Fruit fly (Drosophila melanogaster) whole organism, adult: ENCODE results near the gene CG31279.

Experiments
- CG11617 ChIP-seq: fragments of 200-800 bp; sonication (Bioruptor generic); optimal IDR thresholded peaks from 2 replicates; lab custom pipeline; 2017; ENCODE audit warnings: mild to moderate bottlenecking, missing biosample characterization, missing genetic modification reagents, missing genetic modification characterization
- CG1620 ChIP-seq: fragments of 200-800 bp; sonication (Bioruptor generic); optimal IDR thresholded peaks from 2 replicates; lab custom pipeline; 2016; ENCODE audit warnings: missing biosample characterization, missing genetic modification characterization
- CG33017 ChIP-seq: fragments of 200-800 bp; sonication (Bioruptor generic); optimal IDR thresholded peaks from 2 replicates; lab custom pipeline; 2018; ENCODE audit warnings: missing biosample characterization, mild to moderate bottlenecking, missing genetic modification characterization, moderate library complexity
- CG7045 ChIP-seq: fragments of 200-800 bp; sonication (Bioruptor generic); optimal IDR thresholded peaks from 2 replicates; lab custom pipeline; 2017; ENCODE audit warnings: missing biosample characterization, mild to moderate bottlenecking, missing genetic modification characterization
- CG7101 ChIP-seq: fragments of 200-800 bp; sonication (Bioruptor generic); optimal IDR thresholded peaks from 2 replicates; lab custom pipeline; 2018; ENCODE audit warnings: missing biosample characterization, mild to moderate bottlenecking, missing genetic modification characterization, moderate library complexity
- Clk ChIP-seq: fragments of 200-800 bp; sonication (Bioruptor generic); optimal IDR thresholded peaks from 2 replicates; lab custom pipeline; 2017; ENCODE audit warnings: missing biosample characterization, missing genetic modification characterization
- Hr96 ChIP-seq: fragments of 200-800 bp; sonication (Bioruptor generic); optimal IDR thresholded peaks from 2 replicates; lab custom pipeline; 2016; ENCODE audit warnings: missing biosample characterization, missing genetic modification characterization
- bab1 ChIP-seq: fragments of 200-800 bp; sonication (Bioruptor generic); optimal IDR thresholded peaks from 3 replicates; lab custom pipeline; 2019; ENCODE audit warnings: missing biosample characterization, mild to moderate bottlenecking, missing genetic modification characterization, moderate library complexity
- cic ChIP-seq: fragments of 200-800 bp; sonication (Bioruptor generic); optimal IDR thresholded peaks from 2 replicates; lab custom pipeline; 2017; ENCODE audit warnings: missing biosample characterization, mild to moderate bottlenecking, missing genetic modification characterization, moderate library complexity
- cnc ChIP-seq, 2 experiments: fragments of >200 bp; optimal IDR thresholded peaks; 2 replicates each; lab custom pipeline; 2017
- kay ChIP-seq: fragments of 200-800 bp; sonication (Bioruptor generic); peaks from one replicate; lab custom pipeline; 2016; ENCODE audit warnings: missing biosample characterization, missing genetic modification characterization, borderline replicate concordance
- pad ChIP-seq: fragments of 200-800 bp; sonication (Bioruptor generic); optimal IDR thresholded peaks from 3 replicates; lab custom pipeline; 2017; ENCODE audit warnings: missing biosample characterization, missing genetic modification characterization, mild to moderate bottlenecking, moderate library complexity, missing genetic modification reagents

dm6 chr3R:16406618-16407017, 23.9 kb upstream of the CG31279 start:
- no peak for TF ChIP-seq Hr96 (GFP tag; lab: Kevin White, UChicago)
- no peak for TF ChIP-seq bab1 (GFP tag; lab: Kevin White, UChicago)
- TF ChIP-seq kay = no peak
- TF ChIP-seq CG11617 (GFP tag; lab: Kevin White, UChicago) = no peak
- no peak for TF ChIP-seq cic (GFP tag; lab: Kevin White, UChicago)
- TF ChIP-seq CG33017 (tag; lab: Kevin White, UChicago) = no peak
- no peak for TF ChIP-seq cnc (optimal IDR thresholded peaks at IDR 0.05; lab: Kevin White, UChicago)
- no peak for TF ChIP-seq CG7101 (tag; lab: Kevin White, UChicago)
- TF ChIP-seq pad = no peak
- no peak for TF ChIP-seq Clk (GFP tag; lab: Kevin White, UChicago)
- no peak for TF ChIP-seq CG1620 (GFP tag; lab: Kevin White, UChicago)
- no peak for TF ChIP-seq CG7045
